Worm (Caenorhabditis elegans) whole organism, L3 larva: Measurements from ENCODE around the gene H40L08.8.
A peak's percentile ranks its signal among the peaks of the same experiment; 100 is the strongest.

Experiments used
- ama-1 ChIP-seq: fragments of 150-350 bp; optimal IDR thresholded peaks from 2 replicates; lab custom pipeline; 2018
- daf-12 ChIP-seq: fragments of 150-350 bp; optimal IDR thresholded peaks from 2 replicates; lab custom pipeline; 2014; ENCODE audit warnings: missing biosample characterization, missing genetic modification reagents, missing genetic modification characterization
- egl-5 ChIP-seq: fragments of 150-350 bp; optimal IDR thresholded peaks from 2 replicates; lab custom pipeline; 2017; ENCODE audit warnings: missing biosample characterization, missing genetic modification reagents, missing genetic modification characterization, inconsistent platforms
- fkh-10 ChIP-seq: sonication (generic microtip); optimal IDR thresholded peaks from 2 replicates; lab custom pipeline; 2017; ENCODE audit warnings: missing biosample characterization, missing genetic modification reagents, missing genetic modification characterization
- fos-1 ChIP-seq: fragments of 150-350 bp; optimal IDR thresholded peaks from 2 replicates; lab custom pipeline; 2014; ENCODE audit warnings: missing biosample characterization, missing genetic modification characterization
- lin-39 ChIP-seq: fragments of 150-350 bp; optimal IDR thresholded peaks from 2 replicates; lab custom pipeline; 2018; ENCODE audit warnings: missing biosample characterization, missing genetic modification reagents, missing genetic modification characterization
- nhr-76 ChIP-seq: fragments of 150-350 bp; sonication (generic microtip); optimal IDR thresholded peaks from 5 replicates; lab custom pipeline; 2014; ENCODE audit warnings: missing biosample characterization, missing genetic modification characterization
- nhr-77 ChIP-seq: fragments of 150-350 bp; optimal IDR thresholded peaks from 2 replicates; lab custom pipeline; 2014; ENCODE audit warnings: missing biosample characterization, missing genetic modification characterization
- pha-4 ChIP-seq: fragments of 150-350 bp; optimal IDR thresholded peaks from 2 replicates; lab custom pipeline; 2014; ENCODE audit warnings: missing biosample characterization, missing genetic modification reagents, missing genetic modification characterization
- sea-2 ChIP-seq: fragments of 150-350 bp; sonication (generic microtip); optimal IDR thresholded peaks from 4 replicates; lab custom pipeline; 2014; ENCODE audit warnings: missing biosample characterization, missing genetic modification reagents, missing genetic modification characterization
- skn-1 ChIP-seq: fragments of 150-350 bp; optimal IDR thresholded peaks from 2 replicates; lab custom pipeline; 2014; ENCODE audit warnings: missing biosample characterization, missing genetic modification characterization
- ztf-4 ChIP-seq: fragments of 150-350 bp; optimal IDR thresholded peaks from 2 replicates; lab custom pipeline; 2014; ENCODE audit warnings: missing biosample characterization, missing genetic modification characterization

- TF ChIP-seq daf-12 (tag; lab: Kevin White, UChicago) (no peak), egl-5 (tag; lab: Kevin White, UChicago) (no peak), ama-1 (lab: Kevin White, UChicago) (peak; percentile 90), sea-2 (GFP tag; lab: Kevin White, UChicago) (no peak), nhr-76 (tag; lab: Kevin White, UChicago) (no peak), ztf-4 (no peak), nhr-77 (tag; lab: Kevin White, UChicago) (no peak), fkh-10 (GFP tag; lab: Kevin White, UChicago) (no peak), pha-4 (tag; lab: Kevin White, UChicago) (no peak), lin-39 (tag; lab: Kevin White, UChicago) (peak; percentile 0), skn-1 (tag; lab: Kevin White, UChicago) (no peak), fos-1 (tag; lab: Kevin White, UChicago) (no peak)
Measured at ce11 chrX:15077597-15078261, at the start of gene H40L08.8, which contains the start of the genes H40L08.2 and H40L08.7.
